Fruit fly (Drosophila melanogaster): Measurements from ENCODE around the gene CG45603.

The CG45603 gene

dm6 chrX:12259436-12259835, 15.0 kb upstream of the CG45603 start:
- TF ChIP-seq CG8478 (optimal IDR thresholded peaks at IDR 0.05) (no peak), usp (GFP tag; optimal IDR thresholded peaks at IDR 0.05) (no peak), EcR (GFP tag; optimal IDR thresholded peaks at IDR 0.05) (no peak), pan (optimal IDR thresholded peaks at IDR 0.05) (no peak), psq (optimal IDR thresholded peaks at IDR 0.05) (no peak), Dll (optimal IDR thresholded peaks at IDR 0.05) (no peak)

DNA sequence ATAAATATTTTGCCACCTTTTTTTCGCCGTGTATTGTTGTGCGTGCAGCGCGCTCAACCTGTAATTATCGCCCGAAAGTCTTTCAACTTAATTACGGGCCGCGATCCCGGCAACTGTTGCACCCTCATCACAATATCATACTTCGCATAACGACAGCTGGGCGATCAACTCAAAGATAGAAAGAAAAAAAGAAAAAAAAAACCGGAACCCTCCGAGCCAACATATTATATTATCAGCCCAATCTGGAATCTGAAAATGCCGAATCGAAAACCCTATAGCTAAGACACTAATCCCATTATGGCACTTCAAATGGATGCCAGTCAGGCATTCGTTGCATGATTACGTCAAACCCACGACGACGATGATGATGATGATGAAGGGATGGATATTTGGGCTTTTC, 13.6 kb upstream of the CG45603 start:
- TF ChIP-seq usp (GFP tag; optimal IDR thresholded peaks at IDR 0.05) (no peak), psq (optimal IDR thresholded peaks at IDR 0.05) (no peak), EcR (GFP tag; optimal IDR thresholded peaks at IDR 0.05) (no peak), pan (optimal IDR thresholded peaks at IDR 0.05) (no peak), Dll (optimal IDR thresholded peaks at IDR 0.05) (no peak), CG8478 (optimal IDR thresholded peaks at IDR 0.05) (no peak)

DNA sequence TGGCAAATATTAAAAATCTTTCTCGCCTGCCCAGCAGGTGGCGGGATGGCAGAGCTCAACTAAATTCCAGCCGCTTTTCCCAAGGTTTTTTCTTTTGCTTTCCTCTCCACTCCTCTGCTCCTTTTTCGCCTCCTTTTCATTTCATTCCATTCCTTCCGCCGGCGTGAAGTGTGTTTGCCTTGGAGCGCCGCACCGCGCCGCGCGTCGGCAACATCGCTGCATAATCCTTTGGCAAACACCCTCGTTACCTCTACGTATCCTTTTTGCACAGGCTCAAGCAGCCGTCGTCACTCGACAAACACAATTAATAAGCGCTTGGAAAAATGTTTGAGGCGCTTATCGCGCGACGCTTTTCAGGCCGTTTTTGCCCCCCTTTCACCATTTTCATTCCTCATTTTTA, 8.4 kb upstream of the CG45603 start:
- no peak for TF ChIP-seq pan (optimal IDR thresholded peaks at IDR 0.05)
- TF ChIP-seq CG8478 (optimal IDR thresholded peaks at IDR 0.05), result no peak
- TF ChIP-seq usp (GFP tag; optimal IDR thresholded peaks at IDR 0.05), result no peak
- TF ChIP-seq psq (optimal IDR thresholded peaks at IDR 0.05), result no peak
- no peak for TF ChIP-seq Dll (optimal IDR thresholded peaks at IDR 0.05)
- TF ChIP-seq EcR (GFP tag; optimal IDR thresholded peaks at IDR 0.05), result no peak

DNA sequence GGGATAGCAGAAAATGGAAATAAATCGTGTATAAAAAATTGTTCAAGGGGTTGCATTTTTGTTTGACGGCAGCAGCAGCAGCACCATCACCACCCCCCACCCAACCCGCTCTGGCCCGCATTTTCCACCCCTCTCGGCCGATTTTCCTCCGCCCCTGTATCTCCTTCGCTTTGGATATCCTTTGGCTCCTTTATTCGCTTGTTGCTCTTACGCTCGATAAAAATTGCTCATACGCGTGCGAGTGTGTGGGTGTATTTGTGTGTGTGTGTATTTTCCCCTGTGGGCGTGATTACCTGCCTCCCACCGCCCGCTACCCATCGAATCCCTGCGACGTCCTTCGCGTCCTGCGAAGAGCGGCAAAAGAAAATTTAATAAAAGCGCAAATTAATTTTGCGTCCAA, 6.2 kb upstream of the CG45603 start:
- TF ChIP-seq psq (optimal IDR thresholded peaks at IDR 0.05) (no peak), EcR (GFP tag; optimal IDR thresholded peaks at IDR 0.05) (no peak), Dll (optimal IDR thresholded peaks at IDR 0.05) (no peak), CG8478 (optimal IDR thresholded peaks at IDR 0.05) (no peak), usp (GFP tag; optimal IDR thresholded peaks at IDR 0.05) (no peak), pan (optimal IDR thresholded peaks at IDR 0.05) (no peak)

DNA sequence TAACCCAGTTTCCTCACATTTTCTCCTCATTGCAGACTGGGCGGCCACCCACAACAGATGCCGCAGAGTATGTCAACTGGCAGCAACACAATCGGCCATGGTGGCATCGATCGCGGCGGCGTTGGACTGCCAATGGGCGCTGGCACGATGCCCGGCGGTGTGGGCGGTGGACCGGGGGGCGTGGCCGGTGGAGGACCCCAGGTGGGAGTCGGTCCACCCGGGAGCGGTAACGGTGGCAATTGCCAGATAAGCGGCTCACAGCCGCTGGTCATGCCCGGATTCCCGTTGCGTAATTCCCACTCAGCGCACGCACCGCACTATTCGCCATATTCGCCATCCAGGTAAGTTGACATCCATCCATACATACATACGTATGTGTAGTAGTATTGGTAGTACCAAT, 535 bp upstream of the CG45603 start:
- TF ChIP-seq usp (GFP tag; optimal IDR thresholded peaks at IDR 0.05) (no peak), EcR (GFP tag; optimal IDR thresholded peaks at IDR 0.05) (no peak), pan (optimal IDR thresholded peaks at IDR 0.05) (no peak)

DNA sequence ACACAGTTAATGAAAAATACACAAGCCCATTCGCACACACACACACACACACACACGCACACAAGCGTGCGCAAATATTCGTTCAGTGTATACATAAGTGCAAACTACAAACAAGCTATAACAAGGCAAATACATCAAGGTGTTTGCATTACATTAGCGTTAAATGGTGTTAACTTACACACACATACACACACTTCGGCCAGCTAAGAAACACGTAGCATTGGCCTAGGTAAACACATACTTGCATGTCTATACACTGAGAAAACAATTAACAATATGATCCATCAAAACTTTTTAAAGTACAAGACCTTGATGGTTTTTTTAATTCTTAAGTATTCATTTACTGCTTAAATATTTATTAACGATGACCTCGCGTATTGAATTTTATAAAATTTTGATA, 2.2 kb downstream of the CG45603 start:
- TF ChIP-seq Dll (optimal IDR thresholded peaks at IDR 0.05) (no peak), EcR (GFP tag; optimal IDR thresholded peaks at IDR 0.05) (no peak), usp (GFP tag; optimal IDR thresholded peaks at IDR 0.05) (no peak), psq (optimal IDR thresholded peaks at IDR 0.05) (no peak), CG8478 (optimal IDR thresholded peaks at IDR 0.05) (no peak), pan (optimal IDR thresholded peaks at IDR 0.05) (no peak)

- TF ChIP-seq Dll (optimal IDR thresholded peaks at IDR 0.05), result no peak
- TF ChIP-seq usp (GFP tag; optimal IDR thresholded peaks at IDR 0.05), result no peak
- TF ChIP-seq pan (optimal IDR thresholded peaks at IDR 0.05), result no peak
- no peak for TF ChIP-seq EcR (GFP tag; optimal IDR thresholded peaks at IDR 0.05)
- no peak for TF ChIP-seq psq (optimal IDR thresholded peaks at IDR 0.05)
- no peak for TF ChIP-seq CG8478 (optimal IDR thresholded peaks at IDR 0.05)
Measured at dm6 chrX:12292452-12292851, 18.0 kb downstream of the CG45603 start.

dm6 chrX:12306549-12306948, 32.1 kb downstream of the CG45603 start:
- TF ChIP-seq CG8478 (optimal IDR thresholded peaks at IDR 0.05), result no peak
- no peak for TF ChIP-seq pan (optimal IDR thresholded peaks at IDR 0.05)
- TF ChIP-seq Dll (optimal IDR thresholded peaks at IDR 0.05), result no peak
- no peak for TF ChIP-seq usp (GFP tag; optimal IDR thresholded peaks at IDR 0.05)
- no peak for TF ChIP-seq psq (optimal IDR thresholded peaks at IDR 0.05)
